Worm (Caenorhabditis elegans): ENCODE measurements around the gene scl-5.
A peak's percentile ranks its signal among the peaks of the same experiment; 100 is the strongest.

Gene scl-5

DNA sequence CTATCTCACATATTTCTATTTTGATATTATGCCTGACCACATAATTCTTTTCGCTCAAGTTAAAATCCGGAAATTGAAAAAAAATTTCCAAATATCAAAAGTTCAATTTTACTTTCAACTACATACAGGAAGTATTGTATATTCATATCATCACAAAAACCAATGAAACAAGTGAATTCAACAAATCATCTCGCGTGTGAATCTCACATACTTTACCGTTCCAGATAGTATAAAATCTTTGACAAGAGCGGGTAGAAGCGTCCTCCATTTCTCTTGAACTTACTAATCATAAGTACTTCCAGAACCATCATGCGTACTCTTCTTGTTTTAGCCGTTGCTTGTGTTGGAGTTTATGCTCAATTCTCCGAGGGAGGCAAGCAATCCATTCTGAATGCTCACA lies 7.6 kb downstream of the scl-5 start, which contains the start of gene scl-8:
scl-8 (plus strand) TSS at position 301 of the 400 bp plus-strand sequence.
- no peak for TF ChIP-seq mbf-1 (tag; optimal IDR thresholded peaks at IDR 0.05)
- no peak for TF ChIP-seq nhr-237 (tag; optimal IDR thresholded peaks at IDR 0.05)
- no peak for TF ChIP-seq crh-2 (tag; optimal IDR thresholded peaks at IDR 0.05)
- no peak for TF ChIP-seq snpc-4 (tag; optimal IDR thresholded peaks at IDR 0.05)
- TF ChIP-seq unc-55 (GFP tag; optimal IDR thresholded peaks at IDR 0.05), result no peak
- no peak for TF ChIP-seq dmd-4 (tag; optimal IDR thresholded peaks at IDR 0.05)
- TF ChIP-seq ztf-1 (GFP tag; conservative IDR thresholded peaks at IDR 0.05), result no peak
- no peak for TF ChIP-seq nhr-6 (tag; optimal IDR thresholded peaks at IDR 0.05)
- TF ChIP-seq zag-1 (tag; optimal IDR thresholded peaks at IDR 0.05), result no peak
- TF ChIP-seq ztf-11 (tag; optimal IDR thresholded peaks at IDR 0.05), result no peak
- TF ChIP-seq lin-13 (GFP tag; optimal IDR thresholded peaks at IDR 0.05), result no peak
- TF ChIP-seq unc-62 (GFP tag; optimal IDR thresholded peaks at IDR 0.05), result no peak
- TF ChIP-seq ceh-16 (tag; optimal IDR thresholded peaks at IDR 0.05), result no peak
- no peak for TF ChIP-seq nhr-25 (tag; optimal IDR thresholded peaks at IDR 0.05)
- TF ChIP-seq ama-1 (optimal IDR thresholded peaks at IDR 0.05), result no peak
- TF ChIP-seq aly-2 (tag; optimal IDR thresholded peaks at IDR 0.05), result no peak
- no peak for TF ChIP-seq ceh-82 (tag; optimal IDR thresholded peaks at IDR 0.05)

DNA sequence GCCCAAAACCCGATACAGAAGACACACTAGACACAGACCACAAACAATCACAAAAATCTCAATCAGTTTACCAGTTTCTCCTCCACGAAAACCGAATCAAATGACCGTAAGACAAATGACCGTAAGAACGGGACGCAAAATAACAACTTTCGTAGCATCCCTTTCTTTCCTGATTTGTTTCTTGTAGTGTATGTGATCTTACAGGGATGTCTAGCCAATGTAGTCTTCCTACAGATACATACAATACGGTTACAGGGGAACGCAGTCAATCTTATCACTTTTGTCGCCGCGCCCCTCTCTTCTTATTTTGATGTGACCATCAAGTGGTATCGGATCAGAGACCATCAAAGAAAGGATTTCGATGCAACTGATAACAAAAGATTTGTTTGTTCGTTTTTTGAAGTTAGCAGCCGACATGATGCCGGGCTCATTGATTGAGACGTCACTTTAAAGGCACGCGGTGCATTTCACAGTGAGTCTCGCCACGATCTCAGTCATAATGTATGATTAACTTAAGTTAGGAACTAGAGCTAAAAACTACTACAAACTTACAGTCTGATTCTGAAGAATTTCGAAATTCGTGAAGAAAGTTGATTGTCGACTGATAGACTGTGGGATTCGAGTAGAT lies 11.9 kb downstream of the scl-5 start:
- peak; percentile 78 for TF ChIP-seq sma-9 (GFP tag; optimal IDR thresholded peaks at IDR 0.05)
- TF ChIP-seq sma-9 (tag; optimal IDR thresholded peaks at IDR 0.05), result no peak
- TF ChIP-seq nhr-21 (tag; optimal IDR thresholded peaks at IDR 0.05), result peak; percentile 48
- peak; percentile 57 for TF ChIP-seq sma-3 (GFP tag; optimal IDR thresholded peaks at IDR 0.05)
- TF ChIP-seq lin-39 (tag; optimal IDR thresholded peaks at IDR 0.05), result no peak
- TF ChIP-seq nhr-129 (tag; optimal IDR thresholded peaks at IDR 0.05), result peak; percentile 80
- no peak for TF ChIP-seq snpc-4 (tag; optimal IDR thresholded peaks at IDR 0.05)
- no peak for TF ChIP-seq dmd-4 (tag; optimal IDR thresholded peaks at IDR 0.05)
- peak; percentile 6 for TF ChIP-seq gmeb-1 (tag; optimal IDR thresholded peaks at IDR 0.05)
- TF ChIP-seq blmp-1 (tag; optimal IDR thresholded peaks at IDR 0.05; ENCODE audit: insufficient read depth), result peak; percentile 33
- TF ChIP-seq fos-1 (tag; optimal IDR thresholded peaks at IDR 0.05), result peak; percentile 30
- TF ChIP-seq nhr-25 (tag; optimal IDR thresholded peaks at IDR 0.05), result peak; percentile 26

DNA sequence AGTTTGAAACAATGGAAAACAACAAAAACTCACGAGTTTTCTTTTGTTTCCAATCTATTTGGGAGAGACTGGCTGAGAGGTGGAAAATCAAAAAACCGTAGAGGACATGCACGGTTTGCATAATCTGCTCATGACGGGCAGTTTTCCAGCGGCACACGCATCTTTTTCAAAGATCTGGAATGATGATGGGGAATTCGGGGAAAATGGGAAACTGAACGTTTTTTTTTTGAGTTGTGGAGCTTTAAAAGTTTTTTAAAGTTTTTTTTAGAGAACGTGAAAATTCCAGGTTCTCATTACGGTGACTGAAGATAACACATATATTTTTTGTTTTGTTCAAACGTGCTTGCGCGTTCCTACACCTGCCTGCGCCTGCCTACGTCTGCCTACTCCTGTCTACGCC lies 12.8 kb downstream of the scl-5 start, which contains the start of gene C39E9.7:
C39E9.7 (minus strand) TSS at position 101 of the 400 bp plus-strand sequence.
- TF ChIP-seq lsy-2 (tag; optimal IDR thresholded peaks at IDR 0.05), result no peak
- TF ChIP-seq nhr-23 (tag; optimal IDR thresholded peaks at IDR 0.05), result no peak
- no peak for TF ChIP-seq mbf-1 (tag; optimal IDR thresholded peaks at IDR 0.05)
- TF ChIP-seq nhr-237 (tag; optimal IDR thresholded peaks at IDR 0.05), result no peak
- no peak for TF ChIP-seq Y55F3AM.14 (GFP tag; optimal IDR thresholded peaks at IDR 0.05)
- no peak for TF ChIP-seq gmeb-1 (tag; optimal IDR thresholded peaks at IDR 0.05)
- TF ChIP-seq mdl-1 (tag; optimal IDR thresholded peaks at IDR 0.05), result no peak
- TF ChIP-seq nhr-129 (tag; optimal IDR thresholded peaks at IDR 0.05), result no peak
- no peak for TF ChIP-seq ztf-11 (tag; optimal IDR thresholded peaks at IDR 0.05)

DNA sequence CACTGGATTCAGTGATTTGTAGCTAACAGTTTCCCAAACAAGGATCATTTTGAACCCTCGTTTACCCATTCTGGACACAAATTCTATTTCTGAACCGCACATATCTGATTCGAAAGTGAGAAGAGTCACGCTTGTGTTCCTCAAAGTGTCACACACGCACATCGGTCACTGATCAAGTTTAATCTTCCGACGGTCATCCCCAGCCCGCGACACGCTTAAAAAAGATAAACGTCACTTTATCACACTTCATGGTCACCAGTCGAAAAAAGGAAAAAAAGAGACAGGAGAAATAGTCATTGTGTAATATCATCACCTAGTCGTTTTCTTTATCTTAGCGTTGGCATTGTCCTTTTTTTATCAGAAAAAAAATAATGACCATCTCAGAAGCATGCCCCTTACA lies 13.9 kb downstream of the scl-5 start:
- TF ChIP-seq sma-9 (GFP tag; optimal IDR thresholded peaks at IDR 0.05) (peak; percentile 87), sma-9 (tag; optimal IDR thresholded peaks at IDR 0.05) (no peak), nhr-12 (tag; optimal IDR thresholded peaks at IDR 0.05) (no peak), blmp-1 (tag; optimal IDR thresholded peaks at IDR 0.05; ENCODE audit: insufficient read depth) (peak; percentile 72), ceh-16 (tag; optimal IDR thresholded peaks at IDR 0.05) (no peak), ceh-82 (tag; optimal IDR thresholded peaks at IDR 0.05) (no peak), nhr-25 (tag; optimal IDR thresholded peaks at IDR 0.05) (peak; percentile 76), nhr-21 (tag; optimal IDR thresholded peaks at IDR 0.05) (peak; percentile 86), mdl-1 (tag; optimal IDR thresholded peaks at IDR 0.05) (peak in 1 of 2 experiments; percentile 29), aly-2 (tag; optimal IDR thresholded peaks at IDR 0.05) (no peak), nhr-237 (tag; optimal IDR thresholded peaks at IDR 0.05) (no peak), ztf-11 (tag; optimal IDR thresholded peaks at IDR 0.05) (no peak), nhr-129 (tag; optimal IDR thresholded peaks at IDR 0.05) (peak; percentile 55), peb-1 (tag; optimal IDR thresholded peaks at IDR 0.05) (no peak), fos-1 (tag; optimal IDR thresholded peaks at IDR 0.05) (no peak), Y55F3AM.14 (GFP tag; optimal IDR thresholded peaks at IDR 0.05) (no peak), mab-5 (tag; optimal IDR thresholded peaks at IDR 0.05) (no peak), elt-1 (tag; optimal IDR thresholded peaks at IDR 0.05) (no peak), sma-3 (GFP tag; optimal IDR thresholded peaks at IDR 0.05) (peak; percentile 49), crh-2 (tag; optimal IDR thresholded peaks at IDR 0.05) (no peak), ZK546.5 (tag; optimal IDR thresholded peaks at IDR 0.05) (no peak), gmeb-1 (tag; optimal IDR thresholded peaks at IDR 0.05) (no peak), lin-39 (tag; optimal IDR thresholded peaks at IDR 0.05) (no peak), dmd-4 (tag; optimal IDR thresholded peaks at IDR 0.05) (no peak)
